Fruit fly (Drosophila melanogaster) whole organism, prepupa: Measurements from ENCODE around the gene CG14434.

Experiments
- CG10631 ChIP-seq: fragments of 200-800 bp; sonication (Bioruptor generic); optimal IDR thresholded peaks from 2 replicates; lab custom pipeline; 2016; ENCODE audit warnings: missing biosample characterization, missing genetic modification characterization
- CG10669 ChIP-seq: fragments of 200-800 bp; sonication (Bioruptor generic); optimal IDR thresholded peaks from 3 replicates; lab custom pipeline; 2018; ENCODE audit warnings: missing biosample characterization, mild to moderate bottlenecking, missing genetic modification characterization, moderate library complexity
- CG11902 ChIP-seq: fragments of 200-800 bp; sonication (Bioruptor generic); optimal IDR thresholded peaks from 3 replicates; lab custom pipeline; 2016; ENCODE audit warnings: missing biosample characterization, missing genetic modification characterization
- CG15336 ChIP-seq: fragments of 200-800 bp; sonication (Bioruptor generic); IDR thresholded peaks from 2 replicates; pipeline ENCODE4 v1.3.6; 2022; ENCODE audit warnings: missing biosample characterization, missing genetic modification characterization
- CG16779 ChIP-seq: fragments of 200-800 bp; sonication (Bioruptor generic); optimal IDR thresholded peaks from 3 replicates; lab custom pipeline; 2017; ENCODE audit warnings: missing biosample characterization, mild to moderate bottlenecking, missing genetic modification characterization
- CG31627 ChIP-seq: fragments of 200-800 bp; sonication (Bioruptor generic); optimal IDR thresholded peaks from 3 replicates; lab custom pipeline; 2016; ENCODE audit warnings: missing biosample characterization, missing genetic modification characterization
- CG32006 ChIP-seq: fragments of 200-800 bp; sonication (Bioruptor generic); optimal IDR thresholded peaks from 3 replicates; lab custom pipeline; 2017; ENCODE audit warnings: missing biosample characterization, mild to moderate bottlenecking, missing genetic modification characterization
- CG34406 ChIP-seq: fragments of 200-800 bp; sonication (Bioruptor generic); optimal IDR thresholded peaks from 3 replicates; lab custom pipeline; 2016; ENCODE audit warnings: missing biosample characterization, missing genetic modification characterization
- CG3919 ChIP-seq: fragments of 200-800 bp; sonication (Bioruptor generic); optimal IDR thresholded peaks from 3 replicates; lab custom pipeline; 2016; ENCODE audit warnings: missing biosample characterization, missing genetic modification characterization
- CG4318 ChIP-seq: fragments of 200-800 bp; sonication (Bioruptor generic); optimal IDR thresholded peaks from 3 replicates; lab custom pipeline; 2017; ENCODE audit warnings: missing biosample characterization, mild to moderate bottlenecking, missing genetic modification characterization
- CG6163 ChIP-seq: fragments of 200-800 bp; sonication (Bioruptor generic); IDR thresholded peaks from 3 replicates; pipeline ENCODE4 v1.3.6; 2022; ENCODE audit warnings: missing biosample characterization, missing genetic modification characterization
- CG6276 ChIP-seq: fragments of 200-800 bp; sonication (Bioruptor generic); optimal IDR thresholded peaks from 2 replicates; lab custom pipeline; 2017; ENCODE audit warnings: missing biosample characterization, mild to moderate bottlenecking, missing genetic modification characterization
- CG6808 ChIP-seq: fragments of 200-800 bp; sonication (Bioruptor generic); optimal IDR thresholded peaks from 3 replicates; lab custom pipeline; 2017; ENCODE audit warnings: missing biosample characterization, missing genetic modification characterization, mild to moderate bottlenecking, moderate library complexity, missing genetic modification reagents
- CG6854 ChIP-seq: fragments of 200-800 bp; sonication (Bioruptor generic); optimal IDR thresholded peaks from 2 replicates; lab custom pipeline; 2017; ENCODE audit warnings: missing biosample characterization, mild to moderate bottlenecking, missing genetic modification characterization
- CG7368 ChIP-seq: fragments of 200-800 bp; sonication (Bioruptor generic); optimal IDR thresholded peaks from 3 replicates; lab custom pipeline; 2016; ENCODE audit warnings: missing biosample characterization, missing genetic modification characterization
- CG8119 ChIP-seq: fragments of 200-800 bp; sonication (Bioruptor generic); IDR thresholded peaks from 3 replicates; pipeline ENCODE4 v1.3.6; 2022; ENCODE audit warnings: missing biosample characterization, missing genetic modification characterization
- CG8319 ChIP-seq: fragments of 200-800 bp; sonication (Bioruptor generic); optimal IDR thresholded peaks from 3 replicates; lab custom pipeline; 2016; ENCODE audit warnings: missing biosample characterization, missing genetic modification characterization
- Eip78C ChIP-seq: fragments of 200-800 bp; sonication (Bioruptor generic); peaks from one replicate; lab custom pipeline; 2016; ENCODE audit warnings: missing biosample characterization, missing genetic modification characterization
- Ets21C ChIP-seq: fragments of 200-800 bp; sonication (Bioruptor generic); optimal IDR thresholded peaks from 3 replicates; lab custom pipeline; 2016; ENCODE audit warnings: missing biosample characterization, missing genetic modification characterization
- Ets96B ChIP-seq: fragments of 200-800 bp; optimal IDR thresholded peaks from 2 replicates; lab custom pipeline; 2019; ENCODE audit warnings: missing biosample characterization, mild to moderate bottlenecking, missing genetic modification characterization, moderate library complexity
- Gug ChIP-seq: fragments of 200-800 bp; sonication (Bioruptor generic); IDR thresholded peaks from 2 replicates; pipeline ENCODE4 v1.3.6; 2022; ENCODE audit warnings: missing biosample characterization, missing genetic modification characterization
- Hr38 ChIP-seq: sonication (Bioruptor generic); optimal IDR thresholded peaks from 2 replicates; lab custom pipeline; 2016; ENCODE audit warnings: missing biosample characterization, missing genetic modification characterization
- Hr39 ChIP-seq: fragments of 200-800 bp; sonication (Bioruptor generic); optimal IDR thresholded peaks from 2 replicates; lab custom pipeline; 2016; ENCODE audit warnings: missing biosample characterization, missing genetic modification characterization
- Hr4 ChIP-seq: fragments of 200-800 bp; sonication (Bioruptor generic); optimal IDR thresholded peaks from 3 replicates; lab custom pipeline; 2016; ENCODE audit warnings: missing biosample characterization, missing genetic modification characterization
- Lpt ChIP-seq: fragments of 200-800 bp; sonication (Bioruptor generic); optimal IDR thresholded peaks from 3 replicates; lab custom pipeline; 2016; ENCODE audit warnings: missing biosample characterization, missing genetic modification characterization
- OdsH ChIP-seq: fragments of 200-800 bp; sonication (Bioruptor generic); optimal IDR thresholded peaks from 3 replicates; lab custom pipeline; 2016; ENCODE audit warnings: missing biosample characterization, missing genetic modification characterization
- Smox ChIP-seq: fragments of 200-800 bp; sonication (Bioruptor generic); optimal IDR thresholded peaks from 3 replicates; lab custom pipeline; 2016; ENCODE audit warnings: missing biosample characterization, missing genetic modification characterization
- Sox102F ChIP-seq: fragments of 200-800 bp; sonication (Bioruptor generic); optimal IDR thresholded peaks from 2 replicates; lab custom pipeline; 2016; ENCODE audit warnings: missing biosample characterization, mild to moderate bottlenecking, missing genetic modification characterization
- Sox14 ChIP-seq: fragments of 200-800 bp; sonication (Bioruptor generic); optimal IDR thresholded peaks from 3 replicates; lab custom pipeline; 2016; ENCODE audit warnings: missing biosample characterization, missing genetic modification characterization
- achi ChIP-seq: fragments of 200-800 bp; sonication (Bioruptor generic); optimal IDR thresholded peaks from 3 replicates; lab custom pipeline; 2016; ENCODE audit warnings: missing biosample characterization, missing genetic modification characterization
- acj6 ChIP-seq: fragments of 200-800 bp; sonication (Bioruptor generic); optimal IDR thresholded peaks from 3 replicates; lab custom pipeline; 2016; ENCODE audit warnings: missing biosample characterization, missing genetic modification characterization
- cyc ChIP-seq: fragments of 200-800 bp; sonication (Bioruptor generic); optimal IDR thresholded peaks from 3 replicates; lab custom pipeline; 2016; ENCODE audit warnings: missing biosample characterization, missing genetic modification characterization
- dac ChIP-seq: fragments of 200-800 bp; sonication (Bioruptor generic); optimal IDR thresholded peaks from 2 replicates; lab custom pipeline; 2017; ENCODE audit warnings: missing biosample characterization, mild to moderate bottlenecking, missing genetic modification characterization
- dsx ChIP-seq: fragments of 200-800 bp; optimal IDR thresholded peaks from 3 replicates; lab custom pipeline; 2019; ENCODE audit warnings: missing biosample characterization, mild to moderate bottlenecking, missing genetic modification characterization, moderate library complexity; ENCODE audit not compliant: poor library complexity, severe bottlenecking
- eg ChIP-seq: fragments of 200-800 bp; sonication (Bioruptor generic); IDR thresholded peaks from 3 replicates; pipeline ENCODE4 v1.3.6; 2022; ENCODE audit warnings: missing biosample characterization, missing genetic modification characterization
- fd85E ChIP-seq: fragments of 200-800 bp; sonication (Bioruptor generic); optimal IDR thresholded peaks from 3 replicates; lab custom pipeline; 2016; ENCODE audit warnings: missing biosample characterization, missing genetic modification characterization
- fkh ChIP-seq: fragments of 200-800 bp; sonication (Bioruptor generic); optimal IDR thresholded peaks from 3 replicates; lab custom pipeline; 2017; ENCODE audit warnings: missing biosample characterization, mild to moderate bottlenecking, missing genetic modification characterization, moderate library complexity
- salr ChIP-seq, 2 experiments: fragments of 200-800 bp; sonication (Bioruptor generic); optimal IDR thresholded peaks; 3 replicates each; lab custom pipeline; 2016 to 2018; ENCODE audit warnings: missing biosample characterization in 2 of 2, missing genetic modification characterization in 2 of 2, mild to moderate bottlenecking in 1 of 2
- spab ChIP-seq: fragments of 200-800 bp; sonication (Bioruptor generic); optimal IDR thresholded peaks from 2 replicates; lab custom pipeline; 2017; ENCODE audit warnings: missing biosample characterization, mild to moderate bottlenecking, missing genetic modification characterization, missing genetic modification reagents
- ss ChIP-seq, 2 experiments: fragments of 200-800 bp; sonication (Bioruptor generic); optimal IDR thresholded peaks; 2 replicates in 1 of 2; 3 replicates in 1 of 2; lab custom pipeline; 2017 to 2018; ENCODE audit warnings: mild to moderate bottlenecking in 2 of 2, missing biosample characterization in 2 of 2, missing genetic modification characterization in 2 of 2, moderate library complexity in 1 of 2
- svp ChIP-seq: fragments of 200-800 bp; sonication (Bioruptor generic); peaks from one replicate; lab custom pipeline; 2016; ENCODE audit warnings: missing biosample characterization, missing genetic modification characterization
- topi ChIP-seq: fragments of 200-800 bp; sonication (Bioruptor generic); optimal IDR thresholded peaks from 3 replicates; lab custom pipeline; 2016; ENCODE audit warnings: missing biosample characterization, missing genetic modification characterization
- vri ChIP-seq: fragments of 200-800 bp; sonication (Bioruptor generic); optimal IDR thresholded peaks from 3 replicates; lab custom pipeline; 2016; ENCODE audit warnings: missing biosample characterization, mild to moderate bottlenecking, missing genetic modification characterization

The CG14434 gene

dm6 chrX:6861523-6862077 is 5.4 kb downstream of the CG14434 start (continued):
- TF ChIP-seq salr (GFP tag; optimal IDR thresholded peaks at IDR 0.05; lab: Kevin White, UChicago) = peak in 1 of 2 experiments; percentile 38
- TF ChIP-seq CG6854 (GFP tag; lab: Kevin White, UChicago) = peak; percentile 40
- peak; percentile 85 for TF ChIP-seq Smox (GFP tag; lab: Kevin White, UChicago)
- TF ChIP-seq Ets21C (GFP tag; lab: Kevin White, UChicago) = peak; percentile 69
- TF ChIP-seq CG16779 (tag; lab: Kevin White, UChicago) = peak; percentile 42
- peak; percentile 66 for TF ChIP-seq CG34406 (GFP tag; lab: Kevin White, UChicago)
- TF ChIP-seq dac = peak; percentile 67
- TF ChIP-seq Hr39 = peak; percentile 78
- TF ChIP-seq spab (GFP tag; lab: Kevin White, UChicago) = peak; percentile 55
- no peak for TF ChIP-seq fd85E
- TF ChIP-seq CG8319 = no peak
- TF ChIP-seq CG4318 = peak; percentile 79
- peak; percentile 64 to 78 for TF ChIP-seq ss (GFP tag; optimal IDR thresholded peaks at IDR 0.05; lab: Kevin White, UChicago)

dm6 chrX:6860413-6861089 is 6.4 kb downstream of the CG14434 start:
- TF ChIP-seq Sox102F (GFP tag; lab: Kevin White, UChicago) (no peak), CG4318 (no peak), Gug (GFP tag; lab: Robert Waterston, UW) (no peak), CG6808 (GFP tag; lab: Kevin White, UChicago) (no peak), CG7368 (GFP tag; lab: Kevin White, UChicago) (no peak), CG10631 (GFP tag; lab: Kevin White, UChicago) (no peak), CG34406 (GFP tag; lab: Kevin White, UChicago) (no peak), CG11902 (GFP tag; lab: Kevin White, UChicago) (no peak), svp (GFP tag; lab: Kevin White, UChicago) (no peak), topi (GFP tag; lab: Kevin White, UChicago) (no peak), Sox14 (GFP tag; lab: Kevin White, UChicago) (no peak), CG8319 (no peak), achi (GFP tag; lab: Kevin White, UChicago) (no peak), salr (GFP tag; optimal IDR thresholded peaks at IDR 0.05; lab: Kevin White, UChicago) (no peak), eg (GFP tag; lab: Robert Waterston, UW) (no peak), cyc (GFP tag; lab: Kevin White, UChicago) (no peak), dsx (GFP tag; lab: Kevin White, UChicago) (no peak), Lpt (GFP tag; lab: Kevin White, UChicago) (no peak), Hr39 (no peak), CG32006 (GFP tag; lab: Kevin White, UChicago) (peak; percentile 20), Ets96B (no peak), CG8119 (GFP tag; lab: Robert Waterston, UW) (peak; percentile 58; the same call in 2 of the 3 replicates), CG6854 (GFP tag; lab: Kevin White, UChicago) (no peak), CG10669 (no peak), ss (GFP tag; optimal IDR thresholded peaks at IDR 0.05; lab: Kevin White, UChicago) (peak; percentile 10 to 32), Hr38 (GFP tag; lab: Kevin White, UChicago) (no peak), CG3919 (GFP tag; lab: Kevin White, UChicago) (no peak), dac (no peak), Ets21C (GFP tag; lab: Kevin White, UChicago) (no peak), spab (GFP tag; lab: Kevin White, UChicago) (no peak), vri (GFP tag; lab: Kevin White, UChicago) (no peak), CG15336 (0 out of 2 replicates have a peak, but pooled peaks have one; percentile 13), fkh (GFP tag; lab: Kevin White, UChicago) (peak; percentile 44), Hr4 (GFP tag; lab: Kevin White, UChicago) (peak; percentile 46), acj6 (GFP tag; lab: Kevin White, UChicago) (no peak), CG6276 (GFP tag; lab: Kevin White, UChicago) (no peak), CG6163 (GFP tag; lab: Robert Waterston, UW) (no peak; the same call in 2 of the 3 replicates), CG31627 (no peak), OdsH (GFP tag; lab: Kevin White, UChicago) (no peak), Eip78C (no peak)
- TF ChIP-seq, all 60 proteins: peak for 6
